Fruit fly (Drosophila melanogaster) whole organism, prepupa: Measurements from ENCODE around the gene CG6055.
A peak's percentile ranks its signal among the peaks of the same experiment; 100 is the strongest.

Source experiments
- Blimp-1 ChIP-seq: fragments of 200-800 bp; sonication (Bioruptor generic); optimal IDR thresholded peaks from 3 replicates; lab custom pipeline; 2017; ENCODE audit warnings: missing biosample characterization, missing genetic modification characterization, mild to moderate bottlenecking, moderate library complexity, missing genetic modification reagents
- CG10631 ChIP-seq: fragments of 200-800 bp; sonication (Bioruptor generic); optimal IDR thresholded peaks from 2 replicates; lab custom pipeline; 2016; ENCODE audit warnings: missing biosample characterization, missing genetic modification characterization
- CG11294 ChIP-seq: fragments of 200-800 bp; sonication (Bioruptor generic); IDR thresholded peaks from 2 replicates; pipeline ENCODE4 v1.3.6; 2022; ENCODE audit warnings: missing biosample characterization, missing genetic modification characterization
- CG11762 ChIP-seq: fragments of 200-800 bp; sonication (Bioruptor generic); optimal IDR thresholded peaks from 3 replicates; lab custom pipeline; 2016; ENCODE audit warnings: missing biosample characterization, missing genetic modification characterization; ENCODE audit not compliant: insufficient read depth
- CG11902 ChIP-seq: fragments of 200-800 bp; sonication (Bioruptor generic); optimal IDR thresholded peaks from 3 replicates; lab custom pipeline; 2016; ENCODE audit warnings: missing biosample characterization, missing genetic modification characterization
- CG15336 ChIP-seq: fragments of 200-800 bp; sonication (Bioruptor generic); IDR thresholded peaks from 2 replicates; pipeline ENCODE4 v1.3.6; 2022; ENCODE audit warnings: missing biosample characterization, missing genetic modification characterization
- CG1621 ChIP-seq: fragments of 200-800 bp; sonication (Bioruptor generic); optimal IDR thresholded peaks from 3 replicates; lab custom pipeline; 2018; ENCODE audit warnings: missing biosample characterization, mild to moderate bottlenecking, missing genetic modification characterization
- CG31627 ChIP-seq: fragments of 200-800 bp; sonication (Bioruptor generic); optimal IDR thresholded peaks from 3 replicates; lab custom pipeline; 2016; ENCODE audit warnings: missing biosample characterization, missing genetic modification characterization
- CG32006 ChIP-seq: fragments of 200-800 bp; sonication (Bioruptor generic); optimal IDR thresholded peaks from 3 replicates; lab custom pipeline; 2017; ENCODE audit warnings: missing biosample characterization, mild to moderate bottlenecking, missing genetic modification characterization
- CG34406 ChIP-seq: fragments of 200-800 bp; sonication (Bioruptor generic); optimal IDR thresholded peaks from 3 replicates; lab custom pipeline; 2016; ENCODE audit warnings: missing biosample characterization, missing genetic modification characterization
- CG3919 ChIP-seq: fragments of 200-800 bp; sonication (Bioruptor generic); optimal IDR thresholded peaks from 3 replicates; lab custom pipeline; 2016; ENCODE audit warnings: missing biosample characterization, missing genetic modification characterization
- CG4318 ChIP-seq: fragments of 200-800 bp; sonication (Bioruptor generic); optimal IDR thresholded peaks from 3 replicates; lab custom pipeline; 2017; ENCODE audit warnings: missing biosample characterization, mild to moderate bottlenecking, missing genetic modification characterization
- CG6163 ChIP-seq: fragments of 200-800 bp; sonication (Bioruptor generic); IDR thresholded peaks from 3 replicates; pipeline ENCODE4 v1.3.6; 2022; ENCODE audit warnings: missing biosample characterization, missing genetic modification characterization
- CG6792 ChIP-seq: fragments of 200-800 bp; sonication (Bioruptor generic); optimal IDR thresholded peaks from 3 replicates; lab custom pipeline; 2016; ENCODE audit warnings: missing biosample characterization, missing genetic modification characterization
- CG6854 ChIP-seq: fragments of 200-800 bp; sonication (Bioruptor generic); optimal IDR thresholded peaks from 2 replicates; lab custom pipeline; 2017; ENCODE audit warnings: missing biosample characterization, mild to moderate bottlenecking, missing genetic modification characterization
- CG7368 ChIP-seq: fragments of 200-800 bp; sonication (Bioruptor generic); optimal IDR thresholded peaks from 3 replicates; lab custom pipeline; 2016; ENCODE audit warnings: missing biosample characterization, missing genetic modification characterization
- CG8119 ChIP-seq: fragments of 200-800 bp; sonication (Bioruptor generic); IDR thresholded peaks from 3 replicates; pipeline ENCODE4 v1.3.6; 2022; ENCODE audit warnings: missing biosample characterization, missing genetic modification characterization
- CG8632 ChIP-seq: fragments of 200-800 bp; sonication (Bioruptor generic); optimal IDR thresholded peaks from 3 replicates; lab custom pipeline; 2016; ENCODE audit warnings: missing biosample characterization, missing genetic modification characterization
- Eip75B ChIP-seq: fragments of 200-800 bp; sonication (Bioruptor generic); optimal IDR thresholded peaks from 3 replicates; lab custom pipeline; 2016; ENCODE audit warnings: missing biosample characterization, missing genetic modification characterization
- Eip78C ChIP-seq: fragments of 200-800 bp; sonication (Bioruptor generic); peaks from one replicate; lab custom pipeline; 2016; ENCODE audit warnings: missing biosample characterization, missing genetic modification characterization
- Eip93F ChIP-seq: fragments of 200-800 bp; sonication (Bioruptor generic); optimal IDR thresholded peaks from 2 replicates; lab custom pipeline; 2016; ENCODE audit warnings: missing biosample characterization, mild to moderate bottlenecking, missing genetic modification characterization
- Gug ChIP-seq: fragments of 200-800 bp; sonication (Bioruptor generic); IDR thresholded peaks from 2 replicates; pipeline ENCODE4 v1.3.6; 2022; ENCODE audit warnings: missing biosample characterization, missing genetic modification characterization
- Hr38 ChIP-seq: sonication (Bioruptor generic); optimal IDR thresholded peaks from 2 replicates; lab custom pipeline; 2016; ENCODE audit warnings: missing biosample characterization, missing genetic modification characterization
- Hr39 ChIP-seq: fragments of 200-800 bp; sonication (Bioruptor generic); optimal IDR thresholded peaks from 2 replicates; lab custom pipeline; 2016; ENCODE audit warnings: missing biosample characterization, missing genetic modification characterization
- Hr4 ChIP-seq: fragments of 200-800 bp; sonication (Bioruptor generic); optimal IDR thresholded peaks from 3 replicates; lab custom pipeline; 2016; ENCODE audit warnings: missing biosample characterization, missing genetic modification characterization
- Lpt ChIP-seq: fragments of 200-800 bp; sonication (Bioruptor generic); optimal IDR thresholded peaks from 3 replicates; lab custom pipeline; 2016; ENCODE audit warnings: missing biosample characterization, missing genetic modification characterization
- Met ChIP-seq: fragments of 200-800 bp; sonication (Bioruptor generic); optimal IDR thresholded peaks from 3 replicates; lab custom pipeline; 2016; ENCODE audit warnings: missing biosample characterization, missing genetic modification characterization
- OdsH ChIP-seq: fragments of 200-800 bp; sonication (Bioruptor generic); optimal IDR thresholded peaks from 3 replicates; lab custom pipeline; 2016; ENCODE audit warnings: missing biosample characterization, missing genetic modification characterization
- Smox ChIP-seq: fragments of 200-800 bp; sonication (Bioruptor generic); optimal IDR thresholded peaks from 3 replicates; lab custom pipeline; 2016; ENCODE audit warnings: missing biosample characterization, missing genetic modification characterization
- Sox102F ChIP-seq: fragments of 200-800 bp; sonication (Bioruptor generic); optimal IDR thresholded peaks from 2 replicates; lab custom pipeline; 2016; ENCODE audit warnings: missing biosample characterization, mild to moderate bottlenecking, missing genetic modification characterization
- Sox14 ChIP-seq: fragments of 200-800 bp; sonication (Bioruptor generic); optimal IDR thresholded peaks from 3 replicates; lab custom pipeline; 2016; ENCODE audit warnings: missing biosample characterization, missing genetic modification characterization
- Sox15 ChIP-seq: fragments of 200-800 bp; sonication (Bioruptor generic); optimal IDR thresholded peaks from 3 replicates; lab custom pipeline; 2016; ENCODE audit warnings: missing biosample characterization, missing genetic modification characterization
- achi ChIP-seq: fragments of 200-800 bp; sonication (Bioruptor generic); optimal IDR thresholded peaks from 3 replicates; lab custom pipeline; 2016; ENCODE audit warnings: missing biosample characterization, missing genetic modification characterization
- acj6 ChIP-seq: fragments of 200-800 bp; sonication (Bioruptor generic); optimal IDR thresholded peaks from 3 replicates; lab custom pipeline; 2016; ENCODE audit warnings: missing biosample characterization, missing genetic modification characterization
- cyc ChIP-seq: fragments of 200-800 bp; sonication (Bioruptor generic); optimal IDR thresholded peaks from 3 replicates; lab custom pipeline; 2016; ENCODE audit warnings: missing biosample characterization, missing genetic modification characterization
- dac ChIP-seq: fragments of 200-800 bp; sonication (Bioruptor generic); optimal IDR thresholded peaks from 2 replicates; lab custom pipeline; 2017; ENCODE audit warnings: missing biosample characterization, mild to moderate bottlenecking, missing genetic modification characterization
- dsx ChIP-seq: fragments of 200-800 bp; optimal IDR thresholded peaks from 3 replicates; lab custom pipeline; 2019; ENCODE audit warnings: missing biosample characterization, mild to moderate bottlenecking, missing genetic modification characterization, moderate library complexity; ENCODE audit not compliant: poor library complexity, severe bottlenecking
- eg ChIP-seq: fragments of 200-800 bp; sonication (Bioruptor generic); IDR thresholded peaks from 3 replicates; pipeline ENCODE4 v1.3.6; 2022; ENCODE audit warnings: missing biosample characterization, missing genetic modification characterization
- fd59A ChIP-seq: fragments of 200-800 bp; sonication (Bioruptor generic); optimal IDR thresholded peaks from 2 replicates; lab custom pipeline; 2017; ENCODE audit warnings: missing biosample characterization, mild to moderate bottlenecking, missing genetic modification characterization, missing genetic modification reagents
- fkh ChIP-seq: fragments of 200-800 bp; sonication (Bioruptor generic); optimal IDR thresholded peaks from 3 replicates; lab custom pipeline; 2017; ENCODE audit warnings: missing biosample characterization, mild to moderate bottlenecking, missing genetic modification characterization, moderate library complexity
- lz ChIP-seq: fragments of 200-800 bp; sonication (Bioruptor generic); optimal IDR thresholded peaks from 3 replicates; lab custom pipeline; 2016; ENCODE audit warnings: missing biosample characterization, missing genetic modification characterization
- net ChIP-seq: fragments of 200-800 bp; sonication (Bioruptor generic); optimal IDR thresholded peaks from 3 replicates; lab custom pipeline; 2016; ENCODE audit warnings: missing biosample characterization, missing genetic modification characterization
- pdm3 ChIP-seq: fragments of 200-800 bp; sonication (Bioruptor generic); optimal IDR thresholded peaks from 3 replicates; lab custom pipeline; 2016; ENCODE audit warnings: missing biosample characterization, missing genetic modification characterization
- ss ChIP-seq, 2 experiments: fragments of 200-800 bp; sonication (Bioruptor generic); optimal IDR thresholded peaks; 2 replicates in 1 of 2; 3 replicates in 1 of 2; lab custom pipeline; 2017 to 2018; ENCODE audit warnings: mild to moderate bottlenecking in 2 of 2, missing biosample characterization in 2 of 2, missing genetic modification characterization in 2 of 2, moderate library complexity in 1 of 2
- svp ChIP-seq: fragments of 200-800 bp; sonication (Bioruptor generic); peaks from one replicate; lab custom pipeline; 2016; ENCODE audit warnings: missing biosample characterization, missing genetic modification characterization
- vri ChIP-seq: fragments of 200-800 bp; sonication (Bioruptor generic); optimal IDR thresholded peaks from 3 replicates; lab custom pipeline; 2016; ENCODE audit warnings: missing biosample characterization, mild to moderate bottlenecking, missing genetic modification characterization

The CG6055 gene

DNA sequence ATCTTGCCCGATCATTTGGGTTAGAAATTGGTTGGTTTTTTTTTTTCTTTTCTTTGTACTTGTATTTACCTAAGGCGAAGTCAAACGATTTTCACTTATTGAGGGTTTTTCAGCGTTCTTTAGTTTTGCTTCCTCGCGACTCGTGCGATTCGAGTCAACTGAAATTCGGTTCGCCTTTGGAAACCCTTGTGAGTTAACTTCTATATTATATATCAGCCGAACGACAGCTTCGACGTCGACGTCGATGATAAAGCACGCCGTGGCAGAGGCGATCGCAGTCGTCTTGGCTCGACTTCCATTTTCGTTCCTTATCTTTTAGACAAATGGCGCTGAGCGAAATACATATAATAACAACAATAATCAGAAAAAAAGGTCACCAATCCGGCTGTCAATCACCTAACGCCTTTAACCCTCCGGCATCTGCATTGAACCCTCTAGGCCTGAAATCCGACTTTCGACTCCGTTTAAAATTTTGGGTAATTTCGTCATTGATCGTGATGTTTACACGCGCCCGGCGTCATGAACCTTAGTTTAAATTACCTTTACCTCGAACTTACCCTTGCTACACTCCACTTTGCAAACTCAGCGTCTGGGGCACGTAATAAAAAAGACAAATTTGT, 32.9 kb upstream of the CG6055 start, which contains the start of gene CG5958:
Gene CG5958, minus strand, starts transcription at position 180 of the 620 bp plus-strand sequence.
- TF ChIP-seq lz (GFP tag; lab: Kevin White, UChicago) (no peak), acj6 (no peak), vri (GFP tag; lab: Kevin White, UChicago) (peak; percentile 93), Sox102F (GFP tag; lab: Kevin White, UChicago) (no peak), CG11902 (GFP tag; lab: Kevin White, UChicago) (no peak), net (GFP tag; lab: Kevin White, UChicago) (no peak), cyc (GFP tag; lab: Kevin White, UChicago) (no peak), svp (GFP tag; lab: Kevin White, UChicago) (peak; percentile 99), Eip78C (GFP tag; lab: Kevin White, UChicago) (peak; percentile 66), CG3919 (GFP tag; lab: Kevin White, UChicago) (peak; percentile 8), Eip93F (GFP tag; lab: Kevin White, UChicago) (peak; percentile 84)
- TF ChIP-seq, all 60 proteins: peak for 5

DNA sequence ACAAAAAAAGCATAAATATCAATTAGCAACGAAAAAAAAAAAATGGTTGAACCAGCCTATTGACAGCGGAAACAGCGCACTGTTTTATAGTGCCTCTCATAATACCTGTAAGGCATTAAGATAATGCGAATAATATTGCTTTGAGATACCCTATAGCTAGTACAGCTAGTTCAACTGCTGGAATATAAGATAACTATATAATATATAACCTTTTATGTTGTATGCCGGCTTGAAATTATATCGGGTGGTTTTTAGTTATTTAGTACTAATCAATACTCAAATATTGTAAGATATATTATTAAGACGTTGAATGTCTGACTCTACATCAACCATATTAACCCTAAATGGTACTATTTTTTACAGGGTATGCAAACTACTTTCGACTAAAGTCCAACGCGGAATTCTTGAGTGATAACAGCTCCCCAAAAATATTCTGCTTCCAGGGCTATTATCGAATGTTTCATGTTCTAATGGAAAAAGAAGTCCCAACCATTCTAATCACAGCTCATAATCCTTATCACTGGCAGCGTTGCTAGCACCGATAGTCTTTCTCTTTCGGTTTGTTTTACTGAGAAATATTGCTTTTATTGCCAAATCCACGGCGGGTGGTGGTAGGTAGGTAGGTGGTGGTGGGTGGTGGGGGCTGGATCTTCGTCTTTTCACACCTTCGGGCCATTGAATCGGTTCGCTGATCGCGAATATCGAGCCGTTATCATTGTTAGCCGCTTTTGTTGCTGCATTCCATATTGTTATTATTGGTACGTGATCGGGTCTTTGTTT, 32.2 kb upstream of the CG6055 start:
- no peak for TF ChIP-seq dac (GFP tag; lab: Kevin White, UChicago)
- TF ChIP-seq CG10631 (GFP tag; lab: Kevin White, UChicago): peak; percentile 18
- TF ChIP-seq CG11294 (GFP tag; lab: Robert Waterston, UW): no peak
- peak; percentile 23 for TF ChIP-seq OdsH (GFP tag; lab: Kevin White, UChicago)
- TF ChIP-seq Hr38: no peak
- peak; percentile 41 for TF ChIP-seq Hr4 (GFP tag; lab: Kevin White, UChicago)
- TF ChIP-seq CG11762 (GFP tag; lab: Kevin White, UChicago): no peak
- TF ChIP-seq CG34406 (GFP tag; lab: Kevin White, UChicago): peak; percentile 31
- no peak for TF ChIP-seq CG6792
- TF ChIP-seq svp (GFP tag; lab: Kevin White, UChicago): no peak
- TF ChIP-seq Sox15: no peak
- no peak for TF ChIP-seq net (GFP tag; lab: Kevin White, UChicago)
- TF ChIP-seq Eip93F (GFP tag; lab: Kevin White, UChicago): no peak
- no peak for TF ChIP-seq fd59A (GFP tag; lab: Kevin White, UChicago)
- TF ChIP-seq achi (GFP tag; lab: Kevin White, UChicago): peak; percentile 15
- no peak for TF ChIP-seq dsx
- TF ChIP-seq CG4318: no peak
- no peak for TF ChIP-seq cyc (GFP tag; lab: Kevin White, UChicago)
- TF ChIP-seq Eip75B: peak; percentile 11
- no peak for TF ChIP-seq pdm3
- no peak for TF ChIP-seq ss (GFP tag; optimal IDR thresholded peaks at IDR 0.05; lab: Kevin White, UChicago)
- TF ChIP-seq vri (GFP tag; lab: Kevin White, UChicago): peak; percentile 74
- no peak for TF ChIP-seq Blimp-1
- TF ChIP-seq CG3919 (GFP tag; lab: Kevin White, UChicago): no peak
- no peak for TF ChIP-seq CG31627 (GFP tag; lab: Kevin White, UChicago)
- TF ChIP-seq CG8119 (GFP tag; lab: Robert Waterston, UW): peak; percentile 64
- peak; percentile 61 for TF ChIP-seq CG15336 (GFP tag; lab: Robert Waterston, UW)
- TF ChIP-seq fkh (GFP tag; lab: Kevin White, UChicago): peak; percentile 11
- TF ChIP-seq Met (GFP tag; lab: Kevin White, UChicago): no peak
- no peak for TF ChIP-seq Hr39 (GFP tag; lab: Kevin White, UChicago)
- TF ChIP-seq CG6854 (GFP tag; lab: Kevin White, UChicago): no peak
- peak; percentile 3 for TF ChIP-seq lz (GFP tag; lab: Kevin White, UChicago)
- TF ChIP-seq CG32006 (GFP tag; lab: Kevin White, UChicago): peak; percentile 56
- no peak for TF ChIP-seq CG6163 (GFP tag; lab: Robert Waterston, UW)
- no peak for TF ChIP-seq Sox14 (GFP tag; lab: Kevin White, UChicago)
- TF ChIP-seq CG8632 (GFP tag; lab: Kevin White, UChicago): no peak
- 0 out of 2 replicates have a peak, but pooled peaks have one; percentile 8 for TF ChIP-seq Gug (GFP tag; lab: Robert Waterston, UW)
- no peak for TF ChIP-seq Lpt (GFP tag; lab: Kevin White, UChicago)
- no peak for TF ChIP-seq CG1621 (tag; lab: Kevin White, UChicago)
- peak; percentile 60 for TF ChIP-seq Eip78C (GFP tag; lab: Kevin White, UChicago)
- no peak for TF ChIP-seq Smox (GFP tag; lab: Kevin White, UChicago)
- peak; percentile 49; the same call in 1 of the 3 replicates for TF ChIP-seq eg (GFP tag; lab: Robert Waterston, UW)
- no peak for TF ChIP-seq CG7368 (GFP tag; lab: Kevin White, UChicago)
